Worm (Caenorhabditis elegans): ENCODE measurements around the gene F33G12.6.

Gene F33G12.6

DNA sequence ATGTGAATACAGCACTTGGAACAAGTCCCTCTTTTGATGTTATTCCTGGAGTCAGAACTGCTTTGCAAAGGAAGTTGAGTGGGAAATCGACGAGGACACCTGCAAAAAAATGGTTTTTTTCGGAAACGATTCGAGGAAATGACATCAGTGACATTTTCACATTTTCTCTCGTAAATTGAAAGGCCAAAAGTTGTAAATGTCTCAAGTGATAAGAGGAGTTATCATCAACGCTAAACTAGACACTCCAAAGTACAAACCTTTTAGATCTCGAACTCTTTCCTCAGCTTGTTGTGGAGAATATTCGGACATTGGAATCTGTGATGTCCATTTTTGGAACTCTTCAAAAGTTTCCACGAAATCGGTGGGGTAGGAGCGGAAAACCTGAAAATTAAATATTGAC is 34.5 kb downstream of the F33G12.6 start:
- TF ChIP-seq flt-1 (GFP tag; IDR thresholded peaks at IDR 0.05) (no peak), hmbx-1 (tag; optimal IDR thresholded peaks at IDR 0.05) (no peak), ama-1 (optimal IDR thresholded peaks at IDR 0.05) (no peak), tra-4 (tag; optimal IDR thresholded peaks at IDR 0.05) (no peak)

- TF ChIP-seq flt-1 (GFP tag; IDR thresholded peaks at IDR 0.05): no peak
- no peak for TF ChIP-seq sea-1 (GFP tag; conservative IDR thresholded peaks at IDR 0.05)
Observed at ce11 chrII:5085450-5085849, 35.7 kb downstream of the F33G12.6 start, which contains the start of gene txt-9. Gene txt-9 (plus strand): TSS chrII:5085785.

DNA sequence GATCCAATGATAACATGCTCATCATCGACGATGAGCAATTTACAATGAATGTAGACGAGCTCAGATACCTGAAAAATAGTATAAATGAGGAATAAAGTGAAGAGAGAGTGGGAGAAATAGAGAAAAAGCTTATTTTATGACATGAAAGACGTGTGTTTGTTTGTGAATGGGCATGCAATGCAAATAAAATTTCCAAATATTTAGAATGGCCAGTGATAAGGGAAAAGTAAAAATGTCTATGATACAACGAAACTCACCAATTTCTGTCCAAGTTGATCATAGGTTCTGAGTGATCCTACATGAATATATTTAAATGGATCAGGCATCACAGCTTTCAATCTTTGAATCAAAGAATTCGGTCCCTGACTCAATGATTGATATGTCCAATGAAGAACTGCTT is 36.4 kb downstream of the F33G12.6 start:
- TF ChIP-seq hnd-1 (tag; optimal IDR thresholded peaks at IDR 0.05) (no peak), pes-1 (GFP tag; IDR thresholded peaks at IDR 0.05) (no peak), tbx-11 (GFP tag; IDR thresholded peaks at IDR 0.05) (no peak), ceh-36 (tag; optimal IDR thresholded peaks at IDR 0.05) (no peak), ets-7 (tag; optimal IDR thresholded peaks at IDR 0.05) (no peak), hmbx-1 (tag; optimal IDR thresholded peaks at IDR 0.05) (no peak), flt-1 (GFP tag; IDR thresholded peaks at IDR 0.05) (no peak), F13C5.2 (tag; optimal IDR thresholded peaks at IDR 0.05) (no peak), tbx-37 (GFP tag; conservative IDR thresholded peaks at IDR 0.05) (no peak), ceh-13 (GFP tag; optimal IDR thresholded peaks at IDR 0.05) (no peak), tra-4 (tag; optimal IDR thresholded peaks at IDR 0.05) (no peak), scrt-1 (GFP tag; IDR thresholded peaks at IDR 0.05) (no peak), aly-1 (tag; optimal IDR thresholded peaks at IDR 0.05) (no peak), hmg-4 (GFP tag; optimal IDR thresholded peaks at IDR 0.05) (no peak), ama-1 (optimal IDR thresholded peaks at IDR 0.05) (no peak)

DNA sequence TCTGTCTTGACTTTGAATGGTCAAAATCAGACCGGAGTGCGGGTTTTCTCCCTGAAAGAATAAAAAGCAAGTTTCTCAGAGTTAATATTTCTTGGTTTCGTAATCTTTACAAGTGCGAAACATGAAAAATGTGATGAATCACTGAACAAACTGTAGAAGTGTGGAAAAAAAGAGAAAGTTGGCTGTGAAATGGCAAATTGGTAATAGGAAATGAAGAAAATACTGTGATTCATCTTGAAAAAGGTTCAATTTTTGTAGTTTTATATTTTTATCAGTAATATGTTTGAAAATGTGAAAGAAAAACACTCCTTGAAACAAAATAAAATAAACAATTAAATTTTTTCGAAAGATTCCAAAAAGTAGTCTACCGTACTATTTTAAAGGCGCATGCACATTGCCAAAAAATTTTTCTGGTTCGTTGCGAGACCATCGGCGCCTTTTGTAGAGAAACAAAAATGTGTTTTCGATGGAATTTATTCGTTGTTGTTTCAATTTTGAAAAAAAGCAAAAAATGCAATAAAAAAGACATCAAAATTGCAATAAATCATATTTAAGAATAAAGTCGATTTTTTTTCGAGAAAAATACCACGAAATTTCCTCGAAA is 42.0 kb downstream of the F33G12.6 start, which contains the start of gene pld-1:
Gene pld-1, minus strand, starts transcription at position 51 of the 604 bp plus-strand sequence.
- no peak for TF ChIP-seq tbx-37 (GFP tag; conservative IDR thresholded peaks at IDR 0.05)

ce11 chrII:5092362-5093281 is 42.9 kb downstream of the F33G12.6 start, which contains the start of gene C04G6.2:
Gene C04G6.2 (plus strand): TSS chrII:5093231.
- TF ChIP-seq pes-1 (GFP tag; IDR thresholded peaks at IDR 0.05) (no peak), aly-1 (tag; optimal IDR thresholded peaks at IDR 0.05) (no peak)

ce11 chrII:5093945-5094344 is 44.2 kb downstream of the F33G12.6 start, which contains the start of gene C04G6.13:
Gene C04G6.13 (plus strand): TSS chrII:5094245.
- TF ChIP-seq sea-1 (GFP tag; conservative IDR thresholded peaks at IDR 0.05): no peak
- TF ChIP-seq ama-1 (optimal IDR thresholded peaks at IDR 0.05): no peak
- TF ChIP-seq hnd-1 (tag; optimal IDR thresholded peaks at IDR 0.05): no peak
- no peak for TF ChIP-seq flt-1 (GFP tag; IDR thresholded peaks at IDR 0.05)
- no peak for TF ChIP-seq B0310.2 (tag; optimal IDR thresholded peaks at IDR 0.05)
- no peak for TF ChIP-seq ceh-36 (tag; optimal IDR thresholded peaks at IDR 0.05)
- TF ChIP-seq F13C5.2 (tag; optimal IDR thresholded peaks at IDR 0.05): no peak
- no peak for TF ChIP-seq tbx-11 (GFP tag; IDR thresholded peaks at IDR 0.05)

DNA sequence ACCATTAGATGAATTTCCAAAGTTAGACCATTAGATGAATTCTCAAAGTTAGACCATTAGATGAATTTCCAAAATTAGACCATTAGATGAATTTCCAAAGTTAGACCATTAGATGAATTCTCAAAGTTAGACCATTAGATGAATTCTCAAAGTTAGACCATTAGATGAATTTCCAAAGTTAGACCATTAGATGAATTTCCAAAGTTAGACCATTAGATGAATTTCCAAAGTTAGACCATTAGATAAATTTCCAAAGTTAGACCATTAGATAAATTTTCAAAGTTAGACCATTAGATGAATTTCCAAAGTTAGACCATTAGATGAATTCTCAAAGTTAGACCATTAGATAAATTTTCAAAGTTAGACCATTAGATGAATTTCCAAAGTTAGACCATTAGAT is 47.7 kb downstream of the F33G12.6 start:
- TF ChIP-seq tbx-37 (GFP tag; conservative IDR thresholded peaks at IDR 0.05): peak; percentile 90
- TF ChIP-seq scrt-1 (GFP tag; IDR thresholded peaks at IDR 0.05): peak; percentile 81
- TF ChIP-seq sea-1 (GFP tag; conservative IDR thresholded peaks at IDR 0.05): peak; percentile 89
- peak; percentile 99 for TF ChIP-seq tbx-11 (GFP tag; IDR thresholded peaks at IDR 0.05)

ce11 chrII:5099034-5099433 is 49.3 kb downstream of the F33G12.6 start:
- no peak for TF ChIP-seq tbx-11 (GFP tag; IDR thresholded peaks at IDR 0.05)

- TF ChIP-seq scrt-1 (GFP tag; IDR thresholded peaks at IDR 0.05) (no peak), hmbx-1 (tag; optimal IDR thresholded peaks at IDR 0.05) (no peak), F13C5.2 (tag; optimal IDR thresholded peaks at IDR 0.05) (no peak), hnd-1 (tag; optimal IDR thresholded peaks at IDR 0.05) (no peak), B0310.2 (tag; optimal IDR thresholded peaks at IDR 0.05) (no peak), tbx-37 (GFP tag; conservative IDR thresholded peaks at IDR 0.05) (no peak), ceh-13 (GFP tag; optimal IDR thresholded peaks at IDR 0.05) (no peak), sea-1 (GFP tag; conservative IDR thresholded peaks at IDR 0.05) (no peak), ets-7 (tag; optimal IDR thresholded peaks at IDR 0.05) (no peak), ceh-36 (tag; optimal IDR thresholded peaks at IDR 0.05) (no peak), tbx-11 (GFP tag; IDR thresholded peaks at IDR 0.05) (no peak), tra-4 (tag; optimal IDR thresholded peaks at IDR 0.05) (no peak)
Observed at ce11 chrII:5099649-5100048, 49.9 kb downstream of the F33G12.6 start, which contains the start of gene C04G6.6. Gene C04G6.6 (minus strand): TSS chrII:5099749.
